Worm (Caenorhabditis elegans) whole organism, L1 larva: ENCODE measurements around the gene ZK1127.3.
A peak's percentile ranks its signal among the peaks of the same experiment; 100 is the strongest.

Source experiments
- C04F5.9 ChIP-seq: sonication (generic microtip); optimal IDR thresholded peaks from 2 replicates; lab custom pipeline; 2016; ENCODE audit warnings: missing genetic modification characterization, missing compliant biosample characterization
- C16A3.4 ChIP-seq: fragments of 150-350 bp; optimal IDR thresholded peaks from 2 replicates; lab custom pipeline; 2014; ENCODE audit warnings: missing biosample characterization, missing genetic modification characterization
- aha-1 ChIP-seq: fragments of 150-350 bp; optimal IDR thresholded peaks from 2 replicates; lab custom pipeline; 2014; ENCODE audit warnings: missing biosample characterization, missing genetic modification characterization
- alr-1 ChIP-seq: fragments of 200-800 bp; sonication (Bioruptor generic); optimal IDR thresholded peaks from 2 replicates; lab custom pipeline; 2018; ENCODE audit warnings: borderline replicate concordance, mild to moderate bottlenecking, missing genetic modification characterization, missing compliant biosample characterization
- aly-2 ChIP-seq: fragments of 150-350 bp; optimal IDR thresholded peaks from 2 replicates; lab custom pipeline; 2014; ENCODE audit warnings: missing biosample characterization, missing genetic modification characterization
- ama-1 ChIP-seq: fragments of 150-350 bp; optimal IDR thresholded peaks from 2 replicates; lab custom pipeline; 2014
- blmp-1 ChIP-seq: fragments of 150-350 bp; optimal IDR thresholded peaks from 2 replicates; lab custom pipeline; 2014; ENCODE audit warnings: missing biosample characterization, missing genetic modification characterization
- ceh-63 ChIP-seq: fragments of 200-800 bp; sonication (Bioruptor generic); optimal IDR thresholded peaks from 2 replicates; lab custom pipeline; 2018; ENCODE audit warnings: mild to moderate bottlenecking, missing genetic modification characterization, missing compliant biosample characterization
- ceh-8 ChIP-seq: fragments of 200-800 bp; sonication (Bioruptor generic); optimal IDR thresholded peaks from 2 replicates; lab custom pipeline; 2018; ENCODE audit warnings: mild to moderate bottlenecking, missing genetic modification characterization, moderate library complexity, missing compliant biosample characterization
- ceh-82 ChIP-seq, 3 experiments: fragments of 150-350 bp in 1 of 3; sonication (generic microtip) in 2 of 3; optimal IDR thresholded peaks; 2 replicates each; lab custom pipeline; 2014 to 2017; ENCODE audit warnings: missing biosample characterization in 3 of 3, missing genetic modification characterization in 3 of 3
- ces-1 ChIP-seq: fragments of 150-350 bp; optimal IDR thresholded peaks from 2 replicates; lab custom pipeline; 2014; ENCODE audit warnings: missing biosample characterization, missing genetic modification reagents, missing genetic modification characterization
- dsc-1 ChIP-seq: sonication (generic microtip); optimal IDR thresholded peaks from 2 replicates; lab custom pipeline; 2016; ENCODE audit warnings: mild to moderate bottlenecking, missing genetic modification characterization, missing compliant biosample characterization
- egl-13 ChIP-seq: sonication (generic microtip); optimal IDR thresholded peaks from 2 replicates; lab custom pipeline; 2016; ENCODE audit warnings: missing genotype, missing genetic modification reagents, missing genetic modification characterization, missing compliant biosample characterization
- egl-27 ChIP-seq, 2 experiments: fragments of 150-350 bp in 1 of 2; sonication (generic microtip); optimal IDR thresholded peaks; 3 replicates each; lab custom pipeline; 2017 to 2018; ENCODE audit warnings: missing biosample characterization in 2 of 2, missing genetic modification characterization in 2 of 2, missing genetic modification reagents in 2 of 2
- elt-3 ChIP-seq, 6 experiments: fragments of 150-350 bp in 1 of 6; sonication (generic microtip); optimal IDR thresholded peaks; 2 replicates each; lab custom pipeline; 2017 to 2018; ENCODE audit warnings: missing biosample characterization in 6 of 6, missing genetic modification characterization in 6 of 6, inconsistent platforms in 1 of 6
- ets-5 ChIP-seq: fragments of 200-800 bp; sonication (Bioruptor generic); IDR thresholded peaks from 2 replicates; pipeline ENCODE4 v1.3.6; 2022; ENCODE audit warnings: missing genetic modification characterization, missing compliant biosample characterization
- fkh-4 ChIP-seq: sonication (generic microtip); optimal IDR thresholded peaks from 2 replicates; lab custom pipeline; 2016; ENCODE audit warnings: missing compliant biosample characterization, missing genetic modification characterization, borderline replicate concordance
- fkh-8 ChIP-seq: sonication (generic microtip); optimal IDR thresholded peaks from 2 replicates; lab custom pipeline; 2016; ENCODE audit warnings: mild to moderate bottlenecking, missing genetic modification characterization, missing compliant biosample characterization
- fos-1 ChIP-seq: fragments of 150-350 bp; optimal IDR thresholded peaks from 2 replicates; lab custom pipeline; 2014; ENCODE audit warnings: missing biosample characterization, missing genetic modification characterization
- hlh-17 ChIP-seq: fragments of 200-800 bp; sonication (Bioruptor generic); optimal IDR thresholded peaks from 2 replicates; lab custom pipeline; 2018; ENCODE audit warnings: missing genetic modification characterization, mild to moderate bottlenecking, missing compliant biosample characterization, moderate library complexity, borderline replicate concordance
- isw-1 ChIP-seq: fragments of 200-800 bp; sonication (Bioruptor generic); IDR thresholded peaks from 2 replicates; pipeline ENCODE4 v1.3.6; 2022; ENCODE audit warnings: missing genetic modification characterization, missing compliant biosample characterization
- jun-1 ChIP-seq: fragments of 150-350 bp; optimal IDR thresholded peaks from 2 replicates; lab custom pipeline; 2014; ENCODE audit warnings: missing biosample characterization, missing genetic modification reagents, missing genetic modification characterization
- lin-35 ChIP-seq, 2 experiments: fragments of 150-350 bp; optimal IDR thresholded peaks; 2 replicates each; lab custom pipeline; 2014; ENCODE audit warnings: missing biosample characterization in 2 of 2, missing genetic modification characterization in 2 of 2, missing genetic modification reagents in 2 of 2
- lir-3 ChIP-seq: sonication (generic microtip); optimal IDR thresholded peaks from 2 replicates; lab custom pipeline; 2016; ENCODE audit warnings: mild to moderate bottlenecking, missing genetic modification characterization, moderate library complexity, missing compliant biosample characterization; ENCODE audit not compliant: poor library complexity
- lsy-2 ChIP-seq, 2 experiments: fragments of 150-350 bp; optimal IDR thresholded peaks; 2 replicates each; lab custom pipeline; 2014; ENCODE audit warnings: missing biosample characterization in 2 of 2, missing genetic modification characterization in 2 of 2
- mab-9 ChIP-seq: fragments of 200-800 bp; sonication (Bioruptor generic); IDR thresholded peaks from 2 replicates; pipeline ENCODE4 v1.3.6; 2022; ENCODE audit warnings: missing genetic modification reagents, missing genetic modification characterization, missing compliant biosample characterization
- mdl-1 ChIP-seq, 2 experiments: fragments of 150-350 bp; optimal IDR thresholded peaks; 2 replicates each; lab custom pipeline; 2014 to 2017; ENCODE audit warnings: missing biosample characterization in 2 of 2, missing genetic modification characterization in 2 of 2, inconsistent platforms in 1 of 2
- nhr-11 ChIP-seq: fragments of 150-350 bp; optimal IDR thresholded peaks from 2 replicates; lab custom pipeline; 2014; ENCODE audit warnings: missing biosample characterization, missing genetic modification characterization
- nhr-19 ChIP-seq: fragments of 200-800 bp; sonication (Bioruptor generic); conservative IDR thresholded peaks from 2 replicates; pipeline ENCODE4 v1.3.6; 2022; ENCODE audit warnings: missing genetic modification characterization, missing compliant biosample characterization
- nhr-20 ChIP-seq: sonication (generic microtip); optimal IDR thresholded peaks from 2 replicates; lab custom pipeline; 2016; ENCODE audit warnings: mild to moderate bottlenecking, missing genetic modification characterization, missing compliant biosample characterization
- nhr-237 ChIP-seq: fragments of 150-350 bp; optimal IDR thresholded peaks from 2 replicates; lab custom pipeline; 2014; ENCODE audit warnings: missing biosample characterization, missing genetic modification characterization
- nhr-28 ChIP-seq: fragments of 150-350 bp; optimal IDR thresholded peaks from 2 replicates; lab custom pipeline; 2014; ENCODE audit warnings: missing biosample characterization, missing genetic modification characterization
- nhr-71 ChIP-seq: sonication (generic microtip); optimal IDR thresholded peaks from 2 replicates; lab custom pipeline; 2016; ENCODE audit warnings: mild to moderate bottlenecking, missing genetic modification characterization, moderate library complexity, missing compliant biosample characterization
- nhr-84 ChIP-seq: sonication (generic microtip); optimal IDR thresholded peaks from 2 replicates; lab custom pipeline; 2017; ENCODE audit warnings: missing biosample characterization, missing genetic modification characterization
- nhr-85 ChIP-seq: sonication (generic microtip); peaks from one replicate; lab custom pipeline; 2016; ENCODE audit warnings: missing genetic modification characterization, inconsistent platforms, missing compliant biosample characterization
- nhr-90 ChIP-seq: sonication (generic microtip); optimal IDR thresholded peaks from 2 replicates; lab custom pipeline; 2016; ENCODE audit warnings: mild to moderate bottlenecking, missing genetic modification characterization, missing compliant biosample characterization; ENCODE audit not compliant: poor library complexity
- pag-3 ChIP-seq: sonication (generic microtip); optimal IDR thresholded peaks from 2 replicates; lab custom pipeline; 2017; ENCODE audit warnings: missing genetic modification characterization, mild to moderate bottlenecking, missing compliant biosample characterization, antibody characterized with exemption, borderline replicate concordance; ENCODE audit not compliant: insufficient read depth
- pqm-1 ChIP-seq: sonication (generic microtip); optimal IDR thresholded peaks from 3 replicates; lab custom pipeline; 2017; ENCODE audit warnings: missing biosample characterization, missing genetic modification characterization
- rnt-1 ChIP-seq: sonication (generic microtip); optimal IDR thresholded peaks from 2 replicates; lab custom pipeline; 2016; ENCODE audit warnings: mild to moderate bottlenecking, missing genetic modification characterization, moderate library complexity, missing compliant biosample characterization
- sptf-1 ChIP-seq: fragments of 150-350 bp; optimal IDR thresholded peaks from 2 replicates; lab custom pipeline; 2014; ENCODE audit warnings: missing biosample characterization, missing genetic modification characterization
- swsn-7 ChIP-seq: sonication (generic microtip); optimal IDR thresholded peaks from 2 replicates; lab custom pipeline; 2016; ENCODE audit warnings: missing genetic modification characterization, missing compliant biosample characterization
- tlp-1 ChIP-seq: fragments of 150-350 bp; optimal IDR thresholded peaks from 2 replicates; lab custom pipeline; 2014; ENCODE audit warnings: missing biosample characterization, missing genetic modification characterization
- vab-15 ChIP-seq: sonication (generic microtip); optimal IDR thresholded peaks from 2 replicates; lab custom pipeline; 2017; ENCODE audit warnings: missing genotype, mild to moderate bottlenecking, missing genetic modification characterization, missing compliant biosample characterization
- xbp-1 ChIP-seq: sonication (generic microtip); optimal IDR thresholded peaks from 2 replicates; lab custom pipeline; 2016; ENCODE audit warnings: missing genetic modification characterization, missing compliant biosample characterization
- zip-4 ChIP-seq: fragments of 200-800 bp; sonication (Bioruptor generic); optimal IDR thresholded peaks from 2 replicates; lab custom pipeline; 2018; ENCODE audit warnings: mild to moderate bottlenecking, missing genetic modification characterization, moderate library complexity, missing compliant biosample characterization
- ztf-11 ChIP-seq, 2 experiments: sonication (generic microtip); optimal IDR thresholded peaks; 2 replicates each; lab custom pipeline; 2016 to 2017; ENCODE audit warnings: missing genetic modification characterization in 2 of 2, missing biosample characterization in 1 of 2, missing compliant biosample characterization in 1 of 2

The ZK1127.3 gene

DNA sequence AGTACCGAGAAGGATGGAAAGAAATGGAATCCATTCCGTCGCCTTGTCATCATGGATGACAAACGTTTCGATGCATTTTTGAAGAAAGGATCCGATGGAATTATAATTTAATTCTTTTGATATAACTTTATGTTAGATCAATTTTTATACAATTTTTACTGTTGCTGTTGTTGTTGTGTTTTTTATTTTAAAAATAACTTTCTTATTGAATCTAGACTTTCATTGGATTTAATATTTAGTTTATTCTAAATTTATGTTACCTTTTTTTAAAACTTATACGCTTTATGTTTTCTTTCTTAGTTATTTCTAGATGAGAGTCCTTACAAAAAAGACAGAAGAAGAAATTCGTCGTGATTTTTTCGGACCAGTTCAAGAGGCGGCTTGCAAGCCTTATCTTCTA is at the start of gene ZK1127.3:
Gene ZK1127.3, plus strand, starts transcription at position 301 of the 400 bp plus-strand sequence.
- TF ChIP-seq lir-3 (tag; lab: Kevin White, UChicago) (no peak), C16A3.4 (tag; lab: Kevin White, UChicago) (no peak), nhr-19 (GFP tag; lab: Robert Waterston, UW) (no peak), fos-1 (tag; lab: Kevin White, UChicago) (no peak), vab-15 (tag; lab: Kevin White, UChicago) (no peak), nhr-237 (no peak), ama-1 (lab: Kevin White, UChicago) (no peak), ceh-8 (GFP tag; lab: Kevin White, UChicago) (no peak), xbp-1 (tag; lab: Kevin White, UChicago) (no peak), tlp-1 (tag; lab: Kevin White, UChicago) (no peak), nhr-71 (no peak), fkh-4 (no peak), zip-4 (GFP tag; lab: Kevin White, UChicago) (no peak), rnt-1 (tag; lab: Kevin White, UChicago) (no peak), ztf-11 (tag; optimal IDR thresholded peaks at IDR 0.05; lab: Kevin White, UChicago) (no peak), ceh-82 (tag; optimal IDR thresholded peaks at IDR 0.05; lab: Kevin White, UChicago) (no peak), swsn-7 (tag; lab: Kevin White, UChicago) (no peak), nhr-20 (tag; lab: Kevin White, UChicago) (no peak)
- TF ChIP-seq, all 84 proteins: peak for 0

DNA sequence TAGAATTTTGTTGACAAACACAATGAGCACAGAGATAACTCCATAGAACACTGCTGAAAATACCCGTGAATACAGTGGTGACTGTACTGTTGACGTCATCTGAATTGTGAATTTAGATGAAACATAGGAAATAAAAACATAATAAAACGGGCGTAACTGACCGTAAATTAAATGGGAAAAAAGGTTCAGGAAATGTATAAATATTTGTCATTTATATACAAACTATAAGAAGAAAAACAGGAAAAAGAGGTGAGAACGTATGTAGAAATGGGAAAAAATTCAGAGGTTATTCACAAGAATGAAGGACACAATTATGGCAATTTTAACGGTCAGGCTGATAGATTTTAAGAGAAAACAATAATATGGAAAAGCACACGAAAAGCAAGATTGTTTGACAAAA is 42.5 kb upstream of the ZK1127.3 start, which contains the start of gene sqv-7:
Gene sqv-7, minus strand, starts transcription at position 101 of the 400 bp plus-strand sequence.
- TF ChIP-seq lin-35 (GFP tag; optimal IDR thresholded peaks at IDR 0.05; lab: Kevin White, UChicago) (no peak), dsc-1 (tag; lab: Kevin White, UChicago) (no peak), swsn-7 (tag; lab: Kevin White, UChicago) (no peak)
- TF ChIP-seq, all 84 proteins: peak for 0

DNA sequence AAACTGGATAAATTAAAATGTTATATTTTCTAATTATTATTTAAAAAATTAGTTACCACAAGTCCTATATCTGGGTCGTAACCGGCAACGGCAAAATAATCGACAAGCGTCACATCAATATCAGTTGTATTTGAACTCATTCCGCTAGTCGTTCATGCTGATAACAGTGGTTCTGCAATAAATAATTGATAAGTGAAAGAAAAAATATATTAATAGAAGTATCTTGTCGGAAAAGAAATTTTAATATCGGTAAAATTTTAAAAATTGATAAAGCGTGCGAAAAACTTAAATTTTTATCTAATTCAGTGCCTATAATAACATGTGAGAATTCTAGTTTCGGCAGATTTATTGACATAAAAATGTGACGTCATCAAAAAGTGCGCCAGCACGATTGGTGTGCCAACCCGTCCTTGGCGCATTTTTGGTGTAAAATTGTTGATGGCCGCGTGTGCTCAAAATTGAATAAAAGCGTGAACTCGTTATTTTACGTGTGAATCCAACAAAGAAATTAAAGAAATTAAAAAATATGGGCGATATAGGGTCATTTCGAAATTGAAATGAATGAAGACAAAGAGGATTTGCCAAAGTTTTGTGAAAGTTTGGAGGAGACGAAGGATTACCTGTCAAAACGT is 32.6 kb upstream of the ZK1127.3 start, which contains the start of the genes lst-6 and lst-5:
Gene lst-6, minus strand, starts transcription at position 140 of the 632 bp plus-strand sequence.
Gene lst-5, plus strand, starts transcription at position 544 of the 632 bp plus-strand sequence.
- TF ChIP-seq swsn-7 (tag; lab: Kevin White, UChicago): peak; percentile 74
- TF ChIP-seq sptf-1 (tag; lab: Kevin White, UChicago): no peak
- no peak for TF ChIP-seq pqm-1 (tag; lab: Kevin White, UChicago)
- TF ChIP-seq zip-4 (GFP tag; lab: Kevin White, UChicago): no peak
- peak; percentile 44 for TF ChIP-seq lir-3 (tag; lab: Kevin White, UChicago)
- TF ChIP-seq nhr-85 (tag; lab: Kevin White, UChicago): peak; percentile 57
- TF ChIP-seq ces-1 (GFP tag; lab: Kevin White, UChicago): no peak
- TF ChIP-seq pag-3: no peak
- no peak for TF ChIP-seq alr-1 (tag; lab: Kevin White, UChicago)
- peak; percentile 40 for TF ChIP-seq jun-1 (tag; lab: Kevin White, UChicago)
- no peak for TF ChIP-seq nhr-84
- no peak for TF ChIP-seq aha-1
- TF ChIP-seq mab-9 (GFP tag; lab: Robert Waterston, UW): no peak
- TF ChIP-seq nhr-20 (tag; lab: Kevin White, UChicago): peak; percentile 72
- TF ChIP-seq ets-5 (GFP tag; lab: Robert Waterston, UW): no peak
- peak; percentile 76 for TF ChIP-seq xbp-1 (tag; lab: Kevin White, UChicago)
- TF ChIP-seq egl-27 (tag; optimal IDR thresholded peaks at IDR 0.05; lab: Kevin White, UChicago): no peak
- TF ChIP-seq isw-1 (GFP tag; lab: Robert Waterston, UW): peak; percentile 58
- TF ChIP-seq nhr-11 (tag; lab: Kevin White, UChicago): no peak
- TF ChIP-seq fkh-8: peak; percentile 74
- no peak for TF ChIP-seq aly-2
- no peak for TF ChIP-seq ceh-63 (GFP tag; lab: Kevin White, UChicago)
- TF ChIP-seq hlh-17 (GFP tag; lab: Kevin White, UChicago): no peak
- TF ChIP-seq elt-3 (tag; optimal IDR thresholded peaks at IDR 0.05; lab: Kevin White, UChicago): no peak
- no peak for TF ChIP-seq ztf-11 (tag; optimal IDR thresholded peaks at IDR 0.05; lab: Kevin White, UChicago)
- TF ChIP-seq mdl-1 (tag; optimal IDR thresholded peaks at IDR 0.05; lab: Kevin White, UChicago): peak in 1 of 2 experiments; percentile 42
- TF ChIP-seq nhr-90 (tag; lab: Kevin White, UChicago): peak; percentile 10
- no peak for TF ChIP-seq fos-1 (tag; lab: Kevin White, UChicago)
- peak; percentile 56 for TF ChIP-seq egl-13 (tag; lab: Kevin White, UChicago)
- peak; percentile 80 to 85 for TF ChIP-seq lsy-2 (tag; optimal IDR thresholded peaks at IDR 0.05; lab: Kevin White, UChicago)
- TF ChIP-seq C04F5.9 (tag; lab: Kevin White, UChicago): peak; percentile 53
- TF ChIP-seq blmp-1 (tag; lab: Kevin White, UChicago): peak; percentile 14
- TF ChIP-seq nhr-28 (tag; lab: Kevin White, UChicago): no peak
- TF ChIP-seq fkh-4: no peak
